Fruit fly (Drosophila melanogaster): Measurements from ENCODE around the gene CG6912.

dm6 chr3R:15092351-15092750, 44.5 kb downstream of the CG6912 start:
- TF ChIP-seq psq (GFP tag; optimal IDR thresholded peaks at IDR 0.05) (peak; percentile 40), woc (GFP tag; optimal IDR thresholded peaks at IDR 0.05) (peak; percentile 67), tai (GFP tag; optimal IDR thresholded peaks at IDR 0.05) (peak; percentile 61), Hr83 (GFP tag; optimal IDR thresholded peaks at IDR 0.05; ENCODE audit: poor library complexity, severe bottlenecking) (no peak), Jra (GFP tag; optimal IDR thresholded peaks at IDR 0.05) (no peak), Mio (GFP tag; optimal IDR thresholded peaks at IDR 0.05) (no peak), fru (GFP tag; optimal IDR thresholded peaks at IDR 0.05) (peak; percentile 78), usp (GFP tag; optimal IDR thresholded peaks at IDR 0.05) (no peak), foxo (GFP tag; optimal IDR thresholded peaks at IDR 0.05) (peak in 1 of 2 experiments; percentile 70), Abd-B (GFP tag; optimal IDR thresholded peaks at IDR 0.05) (no peak), pan (optimal IDR thresholded peaks at IDR 0.05) (no peak)
